Worm (Caenorhabditis elegans) whole organism, L1 larva: ENCODE measurements around the gene F54H5.5.
A peak's percentile ranks its signal among the peaks of the same experiment; 100 is the strongest.

ENCODE experiments used
- C04F5.9 ChIP-seq: sonication (generic microtip); optimal IDR thresholded peaks from 2 replicates; lab custom pipeline; 2016; ENCODE audit warnings: missing genetic modification characterization, missing compliant biosample characterization
- C34B4.2 ChIP-seq: sonication (generic microtip); optimal IDR thresholded peaks from 2 replicates; lab custom pipeline; 2017; ENCODE audit warnings: mild to moderate bottlenecking, missing genetic modification characterization, missing compliant biosample characterization
- F16B12.6 ChIP-seq: fragments of 150-350 bp; optimal IDR thresholded peaks from 2 replicates; lab custom pipeline; 2014; ENCODE audit warnings: missing biosample characterization, missing genetic modification characterization
- Y116A8C.19 ChIP-seq: sonication (generic microtip); optimal IDR thresholded peaks from 2 replicates; lab custom pipeline; 2016; ENCODE audit warnings: missing compliant biosample characterization, missing genetic modification characterization, borderline replicate concordance
- alr-1 ChIP-seq: fragments of 200-800 bp; sonication (Bioruptor generic); optimal IDR thresholded peaks from 2 replicates; lab custom pipeline; 2018; ENCODE audit warnings: borderline replicate concordance, mild to moderate bottlenecking, missing genetic modification characterization, missing compliant biosample characterization
- aly-2 ChIP-seq: fragments of 150-350 bp; optimal IDR thresholded peaks from 2 replicates; lab custom pipeline; 2014; ENCODE audit warnings: missing biosample characterization, missing genetic modification characterization
- blmp-1 ChIP-seq: fragments of 150-350 bp; optimal IDR thresholded peaks from 2 replicates; lab custom pipeline; 2014; ENCODE audit warnings: missing biosample characterization, missing genetic modification characterization
- ceh-63 ChIP-seq: fragments of 200-800 bp; sonication (Bioruptor generic); optimal IDR thresholded peaks from 2 replicates; lab custom pipeline; 2018; ENCODE audit warnings: mild to moderate bottlenecking, missing genetic modification characterization, missing compliant biosample characterization
- ceh-8 ChIP-seq: fragments of 200-800 bp; sonication (Bioruptor generic); optimal IDR thresholded peaks from 2 replicates; lab custom pipeline; 2018; ENCODE audit warnings: mild to moderate bottlenecking, missing genetic modification characterization, moderate library complexity, missing compliant biosample characterization
- ceh-82 ChIP-seq, 3 experiments: fragments of 150-350 bp in 1 of 3; sonication (generic microtip) in 2 of 3; optimal IDR thresholded peaks; 2 replicates each; lab custom pipeline; 2014 to 2017; ENCODE audit warnings: missing biosample characterization in 3 of 3, missing genetic modification characterization in 3 of 3
- ceh-90 ChIP-seq: sonication (generic microtip); optimal IDR thresholded peaks from 2 replicates; lab custom pipeline; 2016; ENCODE audit warnings: missing genetic modification characterization, missing compliant biosample characterization
- ces-1 ChIP-seq: fragments of 150-350 bp; optimal IDR thresholded peaks from 2 replicates; lab custom pipeline; 2014; ENCODE audit warnings: missing biosample characterization, missing genetic modification reagents, missing genetic modification characterization
- dpl-1 ChIP-seq, 3 experiments: fragments of 150-350 bp in 2 of 3; sonication (generic microtip) in 1 of 3; optimal IDR thresholded peaks; 2 replicates each; lab custom pipeline; 2014 to 2017; ENCODE audit warnings: missing biosample characterization in 3 of 3, missing genetic modification characterization in 3 of 3, missing genetic modification reagents in 3 of 3
- egl-13 ChIP-seq: sonication (generic microtip); optimal IDR thresholded peaks from 2 replicates; lab custom pipeline; 2016; ENCODE audit warnings: missing genotype, missing genetic modification reagents, missing genetic modification characterization, missing compliant biosample characterization
- egl-27 ChIP-seq, 2 experiments: fragments of 150-350 bp in 1 of 2; sonication (generic microtip); optimal IDR thresholded peaks; 3 replicates each; lab custom pipeline; 2017 to 2018; ENCODE audit warnings: missing biosample characterization in 2 of 2, missing genetic modification characterization in 2 of 2, missing genetic modification reagents in 2 of 2
- elt-2 ChIP-seq: sonication (generic microtip); optimal IDR thresholded peaks from 2 replicates; lab custom pipeline; 2016; ENCODE audit warnings: missing genetic modification characterization, mild to moderate bottlenecking, inconsistent platforms, missing compliant biosample characterization, missing genetic modification reagents
- ets-5 ChIP-seq: fragments of 200-800 bp; sonication (Bioruptor generic); IDR thresholded peaks from 2 replicates; pipeline ENCODE4 v1.3.6; 2022; ENCODE audit warnings: missing genetic modification characterization, missing compliant biosample characterization
- fkh-8 ChIP-seq: sonication (generic microtip); optimal IDR thresholded peaks from 2 replicates; lab custom pipeline; 2016; ENCODE audit warnings: mild to moderate bottlenecking, missing genetic modification characterization, missing compliant biosample characterization
- fos-1 ChIP-seq: fragments of 150-350 bp; optimal IDR thresholded peaks from 2 replicates; lab custom pipeline; 2014; ENCODE audit warnings: missing biosample characterization, missing genetic modification characterization
- grh-1 ChIP-seq: fragments of 200-800 bp; sonication (Bioruptor generic); IDR thresholded peaks from 2 replicates; pipeline ENCODE4 v1.3.6; 2022; ENCODE audit warnings: missing genetic modification reagents, missing genetic modification characterization, missing compliant biosample characterization
- hlh-17 ChIP-seq: fragments of 200-800 bp; sonication (Bioruptor generic); optimal IDR thresholded peaks from 2 replicates; lab custom pipeline; 2018; ENCODE audit warnings: missing genetic modification characterization, mild to moderate bottlenecking, missing compliant biosample characterization, moderate library complexity, borderline replicate concordance
- hlh-4 ChIP-seq: sonication (generic microtip); optimal IDR thresholded peaks from 2 replicates; lab custom pipeline; 2016; ENCODE audit warnings: mild to moderate bottlenecking, missing genetic modification characterization, missing compliant biosample characterization
- hpl-2 ChIP-seq: fragments of 150-350 bp; optimal IDR thresholded peaks from 2 replicates; lab custom pipeline; 2014; ENCODE audit warnings: missing biosample characterization, missing genetic modification reagents, missing genetic modification characterization
- irx-1 ChIP-seq: sonication (generic microtip); optimal IDR thresholded peaks from 2 replicates; lab custom pipeline; 2016; ENCODE audit warnings: missing genetic modification characterization, missing compliant biosample characterization
- lin-13 ChIP-seq: fragments of 150-350 bp; optimal IDR thresholded peaks from 2 replicates; lab custom pipeline; 2014; ENCODE audit warnings: missing biosample characterization, missing genetic modification reagents, missing genetic modification characterization
- lin-15B ChIP-seq: fragments of 150-350 bp; sonication (generic microtip); optimal IDR thresholded peaks from 3 replicates; lab custom pipeline; 2014; ENCODE audit warnings: missing biosample characterization, missing genetic modification characterization
- lin-39 ChIP-seq: fragments of 150-350 bp; optimal IDR thresholded peaks from 2 replicates; lab custom pipeline; 2014; ENCODE audit warnings: missing biosample characterization, missing genetic modification reagents, missing genetic modification characterization
- lsy-2 ChIP-seq, 2 experiments: fragments of 150-350 bp; optimal IDR thresholded peaks; 2 replicates each; lab custom pipeline; 2014; ENCODE audit warnings: missing biosample characterization in 2 of 2, missing genetic modification characterization in 2 of 2
- mab-9 ChIP-seq: fragments of 200-800 bp; sonication (Bioruptor generic); IDR thresholded peaks from 2 replicates; pipeline ENCODE4 v1.3.6; 2022; ENCODE audit warnings: missing genetic modification reagents, missing genetic modification characterization, missing compliant biosample characterization
- nhr-11 ChIP-seq: fragments of 150-350 bp; optimal IDR thresholded peaks from 2 replicates; lab custom pipeline; 2014; ENCODE audit warnings: missing biosample characterization, missing genetic modification characterization
- nhr-12 ChIP-seq: sonication (generic microtip); optimal IDR thresholded peaks from 2 replicates; lab custom pipeline; 2017; ENCODE audit warnings: missing biosample characterization, missing genetic modification characterization
- nhr-19 ChIP-seq: fragments of 200-800 bp; sonication (Bioruptor generic); conservative IDR thresholded peaks from 2 replicates; pipeline ENCODE4 v1.3.6; 2022; ENCODE audit warnings: missing genetic modification characterization, missing compliant biosample characterization
- nhr-20 ChIP-seq: sonication (generic microtip); optimal IDR thresholded peaks from 2 replicates; lab custom pipeline; 2016; ENCODE audit warnings: mild to moderate bottlenecking, missing genetic modification characterization, missing compliant biosample characterization
- nhr-28 ChIP-seq: fragments of 150-350 bp; optimal IDR thresholded peaks from 2 replicates; lab custom pipeline; 2014; ENCODE audit warnings: missing biosample characterization, missing genetic modification characterization
- nhr-84 ChIP-seq: sonication (generic microtip); optimal IDR thresholded peaks from 2 replicates; lab custom pipeline; 2017; ENCODE audit warnings: missing biosample characterization, missing genetic modification characterization
- nhr-90 ChIP-seq: sonication (generic microtip); optimal IDR thresholded peaks from 2 replicates; lab custom pipeline; 2016; ENCODE audit warnings: mild to moderate bottlenecking, missing genetic modification characterization, missing compliant biosample characterization; ENCODE audit not compliant: poor library complexity
- pax-3 ChIP-seq: fragments of 200-800 bp; sonication (Bioruptor generic); optimal IDR thresholded peaks from 2 replicates; lab custom pipeline; 2018; ENCODE audit warnings: mild to moderate bottlenecking, missing genetic modification characterization, moderate library complexity, missing compliant biosample characterization
- pqm-1 ChIP-seq: sonication (generic microtip); optimal IDR thresholded peaks from 3 replicates; lab custom pipeline; 2017; ENCODE audit warnings: missing biosample characterization, missing genetic modification characterization
- skn-1 ChIP-seq: fragments of 150-350 bp; optimal IDR thresholded peaks from 2 replicates; lab custom pipeline; 2014; ENCODE audit warnings: missing biosample characterization, missing genetic modification characterization
- sox-4 ChIP-seq: sonication (generic microtip); optimal IDR thresholded peaks from 2 replicates; lab custom pipeline; 2016; ENCODE audit warnings: missing genetic modification characterization, missing compliant biosample characterization
- sptf-1 ChIP-seq: fragments of 150-350 bp; optimal IDR thresholded peaks from 2 replicates; lab custom pipeline; 2014; ENCODE audit warnings: missing biosample characterization, missing genetic modification characterization
- tbx-2 ChIP-seq: sonication (generic microtip); optimal IDR thresholded peaks from 2 replicates; lab custom pipeline; 2016; ENCODE audit warnings: missing genetic modification characterization, missing compliant biosample characterization
- unc-130 ChIP-seq: fragments of 150-350 bp; optimal IDR thresholded peaks from 2 replicates; lab custom pipeline; 2017; ENCODE audit warnings: missing biosample characterization, missing genetic modification characterization, inconsistent platforms
- unc-30 ChIP-seq: sonication (generic microtip); optimal IDR thresholded peaks from 2 replicates; lab custom pipeline; 2017; ENCODE audit warnings: missing biosample characterization, missing genetic modification characterization
- unc-62 ChIP-seq: fragments of 150-350 bp; optimal IDR thresholded peaks from 2 replicates; lab custom pipeline; 2014; ENCODE audit warnings: missing biosample characterization, missing genetic modification reagents, missing genetic modification characterization
- unc-86 ChIP-seq: sonication (generic microtip); optimal IDR thresholded peaks from 2 replicates; lab custom pipeline; 2016; ENCODE audit warnings: missing genetic modification characterization, missing compliant biosample characterization
- unc-98 ChIP-seq: fragments of 200-800 bp; sonication (Bioruptor generic); IDR thresholded peaks from 2 replicates; pipeline ENCODE4 v1.3.6; 2022; ENCODE audit warnings: missing genetic modification characterization, missing compliant biosample characterization
- zag-1 ChIP-seq: fragments of 150-350 bp; optimal IDR thresholded peaks from 2 replicates; lab custom pipeline; 2014; ENCODE audit warnings: missing biosample characterization, missing genetic modification characterization
- zip-4 ChIP-seq: fragments of 200-800 bp; sonication (Bioruptor generic); optimal IDR thresholded peaks from 2 replicates; lab custom pipeline; 2018; ENCODE audit warnings: mild to moderate bottlenecking, missing genetic modification characterization, moderate library complexity, missing compliant biosample characterization
- ztf-11 ChIP-seq, 2 experiments: sonication (generic microtip); optimal IDR thresholded peaks; 2 replicates each; lab custom pipeline; 2016 to 2017; ENCODE audit warnings: missing genetic modification characterization in 2 of 2, missing biosample characterization in 1 of 2, missing compliant biosample characterization in 1 of 2
- ztf-4 ChIP-seq: fragments of 150-350 bp; optimal IDR thresholded peaks from 2 replicates; lab custom pipeline; 2014; ENCODE audit warnings: missing biosample characterization, missing genetic modification characterization

F54H5.5 gene

DNA sequence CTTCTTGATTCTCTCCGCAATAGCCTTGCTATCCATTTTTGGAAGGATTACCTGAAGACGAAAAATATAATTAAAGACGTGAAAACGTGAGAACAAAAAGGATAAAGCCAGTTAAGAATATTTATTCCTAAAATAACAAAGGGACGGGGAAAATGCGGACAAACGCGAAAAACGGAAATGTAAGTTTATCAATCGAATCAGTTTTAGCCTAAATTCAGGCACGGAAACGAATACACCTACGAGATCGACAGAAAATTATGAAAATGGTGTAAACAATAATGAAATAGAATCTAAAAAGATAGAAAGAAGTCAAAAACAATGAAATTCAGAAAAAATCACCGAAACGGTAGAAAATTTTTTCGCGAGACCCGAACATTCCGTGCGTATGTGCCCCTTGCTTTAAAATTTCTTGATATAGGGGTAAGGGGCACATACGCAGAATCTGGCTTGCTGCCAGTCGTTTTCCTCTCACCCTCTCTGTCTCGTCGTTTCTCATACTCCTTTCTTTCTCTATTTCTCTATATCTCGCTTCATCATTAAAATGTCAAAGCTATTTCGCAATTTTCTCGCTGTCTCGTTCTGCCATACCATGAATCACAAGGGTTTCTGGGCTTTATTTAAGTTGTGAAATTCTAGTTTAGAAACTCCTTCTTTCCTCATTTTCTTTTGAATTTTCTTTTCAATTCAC is 38.3 kb downstream of the F54H5.5 start, which contains the start of gene icd-1 (continued):
- TF ChIP-seq nhr-12: no peak
- TF ChIP-seq lin-39: peak; percentile 94
- peak; percentile 90 for TF ChIP-seq pax-3
- TF ChIP-seq hpl-2 (GFP tag; lab: Kevin White, UChicago): peak; percentile 91
- TF ChIP-seq C04F5.9 (tag; lab: Kevin White, UChicago): peak; percentile 70
- TF ChIP-seq sox-4 (tag; lab: Kevin White, UChicago): peak; percentile 44
- peak; percentile 73 for TF ChIP-seq zag-1
- TF ChIP-seq irx-1 (tag; lab: Kevin White, UChicago): peak; percentile 88
- TF ChIP-seq blmp-1 (tag; lab: Kevin White, UChicago): peak; percentile 79
- TF ChIP-seq skn-1 (tag; lab: Kevin White, UChicago): peak; percentile 80
- no peak for TF ChIP-seq sptf-1
- TF ChIP-seq zip-4 (GFP tag; lab: Kevin White, UChicago): peak; percentile 99
- no peak for TF ChIP-seq ces-1 (GFP tag; lab: Kevin White, UChicago)
- no peak for TF ChIP-seq unc-30
- peak; percentile 65 for TF ChIP-seq mab-9 (GFP tag; lab: Robert Waterston, UW)
- peak; percentile 76 to 81 (median 76) for TF ChIP-seq dpl-1 (GFP tag; optimal IDR thresholded peaks at IDR 0.05; lab: Kevin White, UChicago)
- TF ChIP-seq unc-62: no peak
- peak; percentile 86 for TF ChIP-seq egl-13 (tag; lab: Kevin White, UChicago)
- peak; percentile 80 for TF ChIP-seq ceh-8 (GFP tag; lab: Kevin White, UChicago)
- TF ChIP-seq Y116A8C.19 (tag; lab: Kevin White, UChicago): no peak
- TF ChIP-seq ceh-82 (tag; optimal IDR thresholded peaks at IDR 0.05; lab: Kevin White, UChicago): peak; percentile 91 to 95 (median 93)
- TF ChIP-seq ceh-63 (GFP tag; lab: Kevin White, UChicago): no peak
- TF ChIP-seq F16B12.6: peak; percentile 69
- no peak for TF ChIP-seq C34B4.2 (tag; lab: Kevin White, UChicago)
- TF ChIP-seq ets-5 (GFP tag; lab: Robert Waterston, UW): no peak
- peak; percentile 82 for TF ChIP-seq unc-98 (GFP tag; lab: Robert Waterston, UW)
- TF ChIP-seq elt-2 (tag; lab: Kevin White, UChicago): peak; percentile 84
- TF ChIP-seq nhr-20 (tag; lab: Kevin White, UChicago): peak; percentile 98
- TF ChIP-seq hlh-4: no peak
- TF ChIP-seq grh-1 (GFP tag; lab: Robert Waterston, UW): peak; percentile 95
- TF ChIP-seq tbx-2 (tag; lab: Kevin White, UChicago): peak; percentile 97
- peak; percentile 97 for TF ChIP-seq ztf-4 (tag; lab: Kevin White, UChicago)
- peak in 1 of 2 experiments; percentile 82 for TF ChIP-seq egl-27 (tag; optimal IDR thresholded peaks at IDR 0.05; lab: Kevin White, UChicago)
- no peak for TF ChIP-seq nhr-84 (tag; lab: Kevin White, UChicago)
- peak; percentile 96 for TF ChIP-seq nhr-19 (GFP tag; lab: Robert Waterston, UW)
- no peak for TF ChIP-seq pqm-1 (tag; lab: Kevin White, UChicago)
- TF ChIP-seq fkh-8: peak; percentile 96
- TF ChIP-seq nhr-28 (tag; lab: Kevin White, UChicago): no peak
- peak; percentile 28 for TF ChIP-seq ceh-90 (tag; lab: Kevin White, UChicago)
- peak; percentile 95 for TF ChIP-seq fos-1 (tag; lab: Kevin White, UChicago)
- peak; percentile 94 to 96 for TF ChIP-seq lsy-2 (tag; optimal IDR thresholded peaks at IDR 0.05; lab: Kevin White, UChicago)
- TF ChIP-seq unc-130 (tag; lab: Kevin White, UChicago): peak; percentile 74
- peak; percentile 84 for TF ChIP-seq lin-13 (GFP tag; lab: Kevin White, UChicago)
- TF ChIP-seq ztf-11 (tag; optimal IDR thresholded peaks at IDR 0.05; lab: Kevin White, UChicago): peak in 1 of 2 experiments; percentile 85
- TF ChIP-seq hlh-17: no peak
- TF ChIP-seq nhr-11 (tag; lab: Kevin White, UChicago): peak; percentile 97
- TF ChIP-seq aly-2: peak; percentile 91
- TF ChIP-seq nhr-90 (tag; lab: Kevin White, UChicago): peak; percentile 94
- TF ChIP-seq unc-86 (tag; lab: Kevin White, UChicago): peak; percentile 95
- no peak for TF ChIP-seq alr-1
- peak; percentile 71 for TF ChIP-seq lin-15B
